Worm (Caenorhabditis elegans): ENCODE data around the gene srg-58.

srg-58 gene

DNA sequence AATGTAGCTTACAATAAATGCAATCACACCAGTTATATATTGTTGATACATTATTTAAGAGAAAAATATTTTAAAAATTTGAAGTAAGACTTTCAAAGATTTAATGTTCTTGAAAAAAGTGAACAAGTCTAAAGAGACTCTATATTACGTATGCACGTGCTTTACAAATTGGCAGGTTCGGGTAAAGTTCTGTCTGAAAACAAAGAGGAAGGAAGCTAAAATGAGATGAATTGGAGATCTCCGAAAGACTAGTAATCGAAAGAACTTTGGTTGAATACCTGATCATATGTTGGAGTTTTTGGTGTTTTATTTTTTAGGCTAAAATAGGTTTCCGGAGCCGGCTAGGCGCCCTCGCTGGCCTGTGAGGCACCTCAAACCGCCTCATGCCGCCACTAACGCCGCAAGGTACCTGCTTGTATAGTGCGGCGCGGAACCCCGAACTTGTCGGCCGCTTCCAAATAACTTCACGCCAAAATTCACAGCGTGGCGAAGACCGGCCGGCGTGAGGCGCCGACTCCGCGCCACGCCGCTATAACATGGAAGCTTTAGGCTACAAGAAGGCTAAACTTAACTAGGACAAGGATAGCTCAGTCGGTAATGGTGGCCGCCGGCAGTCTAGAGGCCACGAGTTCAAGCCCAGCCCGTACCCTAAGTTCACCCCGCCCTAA is 2.0 kb downstream of the srg-58 start, which contains the start of gene srx-28:
TSS of gene srx-28 (minus strand) at position 51 of the 668 bp plus-strand sequence.
- TF ChIP-seq snpc-4 (tag; optimal IDR thresholded peaks at IDR 0.05) (peak; percentile 8), lsy-2 (tag; optimal IDR thresholded peaks at IDR 0.05) (no peak), pqm-1 (tag; optimal IDR thresholded peaks at IDR 0.05) (no peak)

- TF ChIP-seq nhr-12 (tag; optimal IDR thresholded peaks at IDR 0.05) (no peak), jun-1 (tag; optimal IDR thresholded peaks at IDR 0.05) (no peak), lin-39 (tag; optimal IDR thresholded peaks at IDR 0.05) (no peak), ceh-88 (GFP tag; IDR thresholded peaks at IDR 0.05) (no peak), tbx-2 (tag; optimal IDR thresholded peaks at IDR 0.05) (no peak)
These were observed 6.3 kb downstream of the srg-58 start, which contains the start of gene srx-26 for ce11 chrV:2753007-2753406. Gene srx-26, minus strand, starts transcription at chrV:2753107.

ce11 chrV:2750006-2750405 is 9.3 kb downstream of the srg-58 start, which contains the start of gene srx-24:
Gene srx-24, minus strand, starts transcription at chrV:2750106.
- TF ChIP-seq fos-1 (tag; optimal IDR thresholded peaks at IDR 0.05), result no peak
- no peak for TF ChIP-seq efl-1 (optimal IDR thresholded peaks at IDR 0.05)
- TF ChIP-seq efl-1 (GFP tag; optimal IDR thresholded peaks at IDR 0.05 in 1 of 2), result peak in 1 of 2 experiments; percentile 7

DNA sequence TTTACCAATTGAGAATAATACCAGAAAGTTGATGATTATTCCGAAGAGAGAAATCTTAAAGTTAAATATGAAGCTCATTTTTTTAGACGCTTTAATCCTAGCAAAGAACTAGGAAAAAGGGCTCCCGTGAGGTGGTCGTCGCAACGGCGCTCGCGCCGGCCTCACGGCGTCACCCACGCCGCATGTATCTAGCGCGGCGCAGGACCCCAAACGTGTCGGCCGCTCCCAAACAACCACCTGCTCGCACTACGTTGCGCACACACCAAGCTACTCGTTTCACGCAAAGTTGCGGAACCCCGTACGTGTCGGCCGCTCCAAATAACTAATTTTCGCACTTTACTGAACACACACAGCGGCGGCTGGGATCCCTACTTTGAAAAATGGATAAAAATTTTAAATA is 13.0 kb downstream of the srg-58 start:
- TF ChIP-seq jun-1 (tag; optimal IDR thresholded peaks at IDR 0.05), result no peak
- TF ChIP-seq mab-9 (GFP tag; IDR thresholded peaks at IDR 0.05), result no peak
- TF ChIP-seq ces-1 (GFP tag; optimal IDR thresholded peaks at IDR 0.05), result no peak
- no peak for TF ChIP-seq hlh-4 (tag; optimal IDR thresholded peaks at IDR 0.05)
- TF ChIP-seq nhr-76 (tag; optimal IDR thresholded peaks at IDR 0.05), result no peak
- no peak for TF ChIP-seq fkh-4 (tag; optimal IDR thresholded peaks at IDR 0.05; ENCODE audit: borderline replicate concordance)
- TF ChIP-seq dpl-1 (GFP tag; optimal IDR thresholded peaks at IDR 0.05), result no peak
- TF ChIP-seq egl-13 (tag; optimal IDR thresholded peaks at IDR 0.05), result no peak
- no peak for TF ChIP-seq nhr-90 (tag; optimal IDR thresholded peaks at IDR 0.05; ENCODE audit: poor library complexity)
- TF ChIP-seq unc-86 (tag; optimal IDR thresholded peaks at IDR 0.05), result no peak
- TF ChIP-seq snpc-4 (tag; optimal IDR thresholded peaks at IDR 0.05), result no peak
- TF ChIP-seq fkh-8 (tag; optimal IDR thresholded peaks at IDR 0.05), result no peak
- no peak for TF ChIP-seq C04F5.9 (tag; optimal IDR thresholded peaks at IDR 0.05)
- TF ChIP-seq lin-14 (GFP tag; optimal IDR thresholded peaks at IDR 0.05), result no peak
- no peak for TF ChIP-seq tlp-1 (tag; optimal IDR thresholded peaks at IDR 0.05)
- TF ChIP-seq unc-130 (tag; optimal IDR thresholded peaks at IDR 0.05), result no peak
- TF ChIP-seq nhr-28 (tag; optimal IDR thresholded peaks at IDR 0.05), result no peak
- TF ChIP-seq dsc-1 (tag; optimal IDR thresholded peaks at IDR 0.05), result no peak
- TF ChIP-seq ceh-90 (tag; optimal IDR thresholded peaks at IDR 0.05), result no peak
- no peak for TF ChIP-seq ztf-4 (tag; optimal IDR thresholded peaks at IDR 0.05)

DNA sequence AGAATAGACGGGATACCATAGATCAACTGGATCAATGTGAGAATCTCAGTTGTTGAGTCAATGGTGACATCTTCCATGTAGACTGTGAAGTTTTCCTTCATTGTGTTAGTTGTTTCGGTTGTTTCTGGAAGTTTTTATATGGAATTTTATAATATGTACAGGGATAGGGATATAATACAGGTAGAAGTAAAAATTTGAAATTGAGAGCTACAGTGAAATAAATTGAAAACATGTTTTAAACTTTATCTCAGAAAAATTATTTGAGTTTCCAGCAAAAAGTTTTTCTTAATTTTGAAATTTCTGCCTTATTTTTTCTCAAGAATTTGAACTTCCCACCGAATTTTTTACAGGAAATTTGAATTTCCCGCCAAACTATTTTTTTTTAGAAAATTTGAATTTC is 17.1 kb downstream of the srg-58 start, which contains the start of gene srg-62:
TSS of gene srg-62 (minus strand) at position 101 of the 400 bp plus-strand sequence.
- no peak for TF ChIP-seq snpc-4 (tag; optimal IDR thresholded peaks at IDR 0.05)
- TF ChIP-seq nhr-76 (tag; optimal IDR thresholded peaks at IDR 0.05), result no peak
- TF ChIP-seq skn-1 (tag; optimal IDR thresholded peaks at IDR 0.05), result no peak
- no peak for TF ChIP-seq C04F5.9 (tag; optimal IDR thresholded peaks at IDR 0.05)
- TF ChIP-seq pag-3 (tag; optimal IDR thresholded peaks at IDR 0.05; ENCODE audit: borderline replicate concordance, insufficient read depth), result no peak
- TF ChIP-seq F16B12.6 (tag; optimal IDR thresholded peaks at IDR 0.05), result no peak
- TF ChIP-seq aly-2 (tag; optimal IDR thresholded peaks at IDR 0.05), result no peak
- no peak for TF ChIP-seq hlh-4 (tag; optimal IDR thresholded peaks at IDR 0.05)
- TF ChIP-seq mab-9 (GFP tag; IDR thresholded peaks at IDR 0.05), result no peak

DNA sequence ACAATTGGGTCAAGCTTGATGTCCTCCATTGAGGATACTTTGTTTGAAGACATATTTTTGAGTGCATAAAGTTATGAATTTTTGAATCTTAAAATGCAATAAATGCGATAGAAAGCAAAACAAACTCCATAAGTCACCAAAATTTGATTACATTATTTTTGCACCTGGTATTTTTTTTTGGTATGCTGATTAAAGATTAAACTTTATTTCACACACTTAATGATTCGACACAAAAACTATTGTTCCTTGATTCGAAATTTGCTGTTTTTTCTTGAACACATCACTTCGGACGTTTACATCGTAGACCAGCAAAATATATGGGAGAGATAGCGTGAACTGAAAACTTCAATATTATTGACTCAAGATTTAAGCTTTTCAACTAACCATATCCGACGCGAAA is 19.1 kb downstream of the srg-58 start, which contains the start of gene srg-61:
TSS of gene srg-61 (minus strand) at position 101 of the 400 bp plus-strand sequence.
- TF ChIP-seq ceh-90 (tag; optimal IDR thresholded peaks at IDR 0.05) (no peak), skn-1 (tag; optimal IDR thresholded peaks at IDR 0.05) (no peak), C16A3.4 (tag; optimal IDR thresholded peaks at IDR 0.05) (no peak), mep-1 (tag; optimal IDR thresholded peaks at IDR 0.05) (no peak), blmp-1 (tag; optimal IDR thresholded peaks at IDR 0.05) (no peak), ama-1 (optimal IDR thresholded peaks at IDR 0.05) (no peak), pqm-1 (tag; optimal IDR thresholded peaks at IDR 0.05) (no peak), hlh-17 (GFP tag; optimal IDR thresholded peaks at IDR 0.05; ENCODE audit: borderline replicate concordance) (no peak), egl-13 (tag; optimal IDR thresholded peaks at IDR 0.05) (no peak), nhr-90 (tag; optimal IDR thresholded peaks at IDR 0.05; ENCODE audit: poor library complexity) (no peak), ceh-82 (tag; optimal IDR thresholded peaks at IDR 0.05) (no peak), unc-30 (tag; optimal IDR thresholded peaks at IDR 0.05) (no peak), nhr-19 (GFP tag; conservative IDR thresholded peaks at IDR 0.05) (no peak), nhr-11 (tag; optimal IDR thresholded peaks at IDR 0.05) (no peak), nhr-76 (tag; optimal IDR thresholded peaks at IDR 0.05) (no peak), isw-1 (GFP tag; IDR thresholded peaks at IDR 0.05) (no peak), ztf-4 (tag; optimal IDR thresholded peaks at IDR 0.05) (no peak), sox-4 (tag; optimal IDR thresholded peaks at IDR 0.05) (no peak)

Measured in whole organism, L1 larva.